Worm (Caenorhabditis elegans) whole organism, L4 larva: ENCODE measurements around the gene T03F6.3.

Experiments used
- D1046.2 ChIP-seq: fragments of 200-800 bp; sonication (Bioruptor generic); IDR thresholded peaks from 2 replicates; pipeline ENCODE4 v1.3.6; 2022; ENCODE audit warnings: missing genetic modification characterization, missing compliant biosample characterization
- F44E2.7 ChIP-seq: fragments of 200-800 bp; sonication (Bioruptor generic); IDR thresholded peaks from 2 replicates; pipeline ENCODE4 v2.1.2; 2022; ENCODE audit warnings: missing genetic modification characterization, missing compliant biosample characterization
- R02D3.7 ChIP-seq: fragments of 150-350 bp; sonication (generic microtip); optimal IDR thresholded peaks from 3 replicates; lab custom pipeline; 2014; ENCODE audit warnings: missing biosample characterization, missing genetic modification characterization
- T20F7.1 ChIP-seq: fragments of 200-800 bp; sonication (Bioruptor generic); optimal IDR thresholded peaks from 2 replicates; lab custom pipeline; 2018; ENCODE audit warnings: mild to moderate bottlenecking, missing genetic modification characterization, missing compliant biosample characterization
- T26A8.4 ChIP-seq: fragments of 200-800 bp; sonication (Bioruptor generic); IDR thresholded peaks from 2 replicates; pipeline ENCODE4 v1.3.6; 2022; ENCODE audit warnings: missing genetic modification characterization, missing compliant biosample characterization
- Y75B8A.6 ChIP-seq: fragments of 200-800 bp; sonication (Bioruptor generic); IDR thresholded peaks from 2 replicates; pipeline ENCODE4 v1.3.6; 2022; ENCODE audit warnings: missing genetic modification reagents, missing genetic modification characterization, missing compliant biosample characterization
- ZK337.2 ChIP-seq: fragments of 200-800 bp; sonication (Bioruptor generic); IDR thresholded peaks from 2 replicates; pipeline ENCODE4 v1.3.6; 2022; ENCODE audit warnings: missing genetic modification reagents, missing genetic modification characterization, missing compliant biosample characterization
- aha-1 ChIP-seq: fragments of 150-350 bp; peaks from one replicate; lab custom pipeline; 2014; ENCODE audit warnings: missing biosample characterization, missing genetic modification characterization
- ama-1 ChIP-seq: fragments of 150-350 bp; optimal IDR thresholded peaks from 2 replicates; lab custom pipeline; 2014; ENCODE audit warnings: inconsistent platforms, mixed read lengths
- ceh-44 ChIP-seq: fragments of 200-800 bp; sonication (Bioruptor generic); IDR thresholded peaks from 2 replicates; pipeline ENCODE4 v1.3.6; 2022; ENCODE audit warnings: missing genetic modification reagents, missing genetic modification characterization, missing compliant biosample characterization
- ceh-82 ChIP-seq: sonication (generic microtip); optimal IDR thresholded peaks from 2 replicates; lab custom pipeline; 2017; ENCODE audit warnings: missing biosample characterization, missing genetic modification characterization
- ces-1 ChIP-seq: fragments of 150-350 bp; sonication (generic microtip); optimal IDR thresholded peaks from 4 replicates; lab custom pipeline; 2014; ENCODE audit warnings: missing biosample characterization, missing genetic modification reagents, missing genetic modification characterization
- dmd-8 ChIP-seq: fragments of 200-800 bp; sonication (Bioruptor generic); IDR thresholded peaks from 2 replicates; pipeline ENCODE4 v1.3.6; 2022; ENCODE audit warnings: missing genetic modification characterization, missing compliant biosample characterization
- egl-27 ChIP-seq: sonication (generic microtip); optimal IDR thresholded peaks from 3 replicates; lab custom pipeline; 2017; ENCODE audit warnings: missing biosample characterization, missing genetic modification reagents, missing genetic modification characterization
- gei-8 ChIP-seq: fragments of 200-800 bp; sonication (Bioruptor generic); optimal IDR thresholded peaks from 2 replicates; lab custom pipeline; 2018; ENCODE audit warnings: mild to moderate bottlenecking, missing genetic modification characterization, missing compliant biosample characterization
- hif-1 ChIP-seq, 2 experiments: sonication (generic microtip); optimal IDR thresholded peaks; 2 replicates each; lab custom pipeline; 2016 to 2017; ENCODE audit warnings: missing compliant biosample characterization in 2 of 2, missing genetic modification characterization in 2 of 2, missing genetic modification reagents in 2 of 2, missing genotype in 2 of 2, mild to moderate bottlenecking in 1 of 2
- lin-1 ChIP-seq: fragments of 200-800 bp; sonication (Bioruptor generic); IDR thresholded peaks from 2 replicates; pipeline ENCODE4 v1.3.6; 2022; ENCODE audit warnings: missing genetic modification reagents, missing genetic modification characterization, missing compliant biosample characterization
- lin-13 ChIP-seq: fragments of 150-350 bp; optimal IDR thresholded peaks from 2 replicates; lab custom pipeline; 2014; ENCODE audit warnings: missing biosample characterization, missing genetic modification reagents, missing genetic modification characterization
- lin-39 ChIP-seq: fragments of 150-350 bp; optimal IDR thresholded peaks from 2 replicates; lab custom pipeline; 2014; ENCODE audit warnings: missing biosample characterization, missing genetic modification reagents, missing genetic modification characterization
- lir-3 ChIP-seq: sonication (generic microtip); optimal IDR thresholded peaks from 2 replicates; lab custom pipeline; 2016; ENCODE audit warnings: mild to moderate bottlenecking, missing genetic modification characterization, missing compliant biosample characterization
- mdl-1 ChIP-seq, 2 experiments: fragments of 150-350 bp in 1 of 2; sonication (generic microtip) in 1 of 2; optimal IDR thresholded peaks; 2 replicates each; lab custom pipeline; 2014 to 2017; ENCODE audit warnings: missing biosample characterization in 2 of 2, missing genetic modification characterization in 2 of 2
- mxl-2 ChIP-seq: fragments of 200-800 bp; sonication (Bioruptor generic); conservative IDR thresholded peaks from 2 replicates; pipeline ENCODE4 v1.3.6; 2022; ENCODE audit warnings: missing genetic modification reagents, missing genetic modification characterization, missing compliant biosample characterization
- nhr-102 ChIP-seq: sonication (generic microtip); optimal IDR thresholded peaks from 2 replicates; lab custom pipeline; 2016; ENCODE audit warnings: mild to moderate bottlenecking, missing genetic modification characterization, moderate library complexity, missing compliant biosample characterization
- nhr-237 ChIP-seq: sonication (generic microtip); optimal IDR thresholded peaks from 2 replicates; lab custom pipeline; 2017; ENCODE audit warnings: missing biosample characterization, missing genetic modification characterization
- nhr-28 ChIP-seq: fragments of 150-350 bp; optimal IDR thresholded peaks from 2 replicates; lab custom pipeline; 2014; ENCODE audit warnings: missing biosample characterization, missing genetic modification characterization
- nhr-42 ChIP-seq: fragments of 200-800 bp; sonication (Bioruptor generic); IDR thresholded peaks from 2 replicates; pipeline ENCODE4 v1.3.6; 2022; ENCODE audit warnings: missing genetic modification characterization, missing compliant biosample characterization
- nhr-6 ChIP-seq: fragments of 150-350 bp; optimal IDR thresholded peaks from 2 replicates; lab custom pipeline; 2014; ENCODE audit warnings: missing biosample characterization, missing genetic modification characterization
- nhr-76 ChIP-seq: fragments of 150-350 bp; optimal IDR thresholded peaks from 2 replicates; lab custom pipeline; 2014; ENCODE audit warnings: missing biosample characterization, missing genetic modification characterization
- pha-4 ChIP-seq, 2 experiments: fragments of 150-350 bp in 1 of 2; fragments of 200-800 bp in 1 of 2; sonication (Bioruptor generic) in 1 of 2; IDR thresholded peaks in 1 of 2; optimal IDR thresholded peaks in 1 of 2; 2 replicates each; pipeline versions ENCODE4 v1.3.6 to Lab custom; 2014 to 2022; ENCODE audit warnings: missing genetic modification characterization in 2 of 2, missing genetic modification reagents in 2 of 2, missing biosample characterization in 1 of 2, missing compliant biosample characterization in 1 of 2
- pqm-1 ChIP-seq: sonication (generic microtip); optimal IDR thresholded peaks from 2 replicates; lab custom pipeline; 2017; ENCODE audit warnings: missing biosample characterization, missing genetic modification characterization
- rbr-2 ChIP-seq: sonication (generic microtip); optimal IDR thresholded peaks from 2 replicates; lab custom pipeline; 2016; ENCODE audit warnings: missing genotype, missing genetic modification characterization, missing compliant biosample characterization
- saeg-2 ChIP-seq: fragments of 200-800 bp; sonication (Bioruptor generic); IDR thresholded peaks from 2 replicates; pipeline ENCODE4 v1.3.6; 2022; ENCODE audit warnings: missing genetic modification reagents, missing genetic modification characterization, missing compliant biosample characterization
- set-16 ChIP-seq: fragments of 200-800 bp; sonication (Bioruptor generic); IDR thresholded peaks from 2 replicates; pipeline ENCODE4 v1.3.6; 2022; ENCODE audit warnings: missing genetic modification reagents, missing genetic modification characterization, missing compliant biosample characterization
- spr-3 ChIP-seq: fragments of 200-800 bp; sonication (Bioruptor generic); optimal IDR thresholded peaks from 2 replicates; lab custom pipeline; 2018; ENCODE audit warnings: mild to moderate bottlenecking, missing genetic modification characterization, missing compliant biosample characterization
- tra-1 ChIP-seq: fragments of 200-800 bp; sonication (Bioruptor generic); IDR thresholded peaks from 2 replicates; pipeline ENCODE4 v1.3.6; 2022; ENCODE audit warnings: missing genetic modification reagents, missing genetic modification characterization, missing compliant biosample characterization
- zfp-2 ChIP-seq: sonication (generic microtip); optimal IDR thresholded peaks from 2 replicates; lab custom pipeline; 2016; ENCODE audit warnings: mild to moderate bottlenecking, missing genetic modification characterization, missing compliant biosample characterization
- zip-11 ChIP-seq: fragments of 200-800 bp; sonication (Bioruptor generic); IDR thresholded peaks from 2 replicates; pipeline ENCODE4 v1.3.6; 2022; ENCODE audit warnings: missing genetic modification characterization, missing compliant biosample characterization
- ztf-11 ChIP-seq: fragments of 150-350 bp; optimal IDR thresholded peaks from 2 replicates; lab custom pipeline; 2014; ENCODE audit warnings: missing biosample characterization, missing genetic modification characterization

T03F6.3 gene

DNA sequence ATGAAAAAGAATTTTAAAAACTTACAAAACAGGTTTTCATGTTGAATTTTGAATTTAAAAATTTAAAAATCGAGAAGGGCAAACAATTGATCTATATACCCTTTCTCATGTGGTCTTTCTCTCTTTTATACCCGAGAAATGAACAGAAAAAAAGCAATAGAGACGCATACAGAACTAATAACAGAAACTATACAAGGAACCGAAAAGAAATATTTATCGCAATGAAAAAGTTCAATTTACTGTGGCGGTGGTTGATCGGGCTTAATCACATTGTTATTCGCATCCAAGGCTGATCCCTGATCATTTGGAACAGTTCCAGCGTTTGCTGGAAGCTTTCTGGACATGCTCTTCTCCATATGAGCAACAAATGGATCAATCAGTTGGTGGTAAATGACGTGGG lies 11.0 kb upstream of the T03F6.3 start, which contains the start of gene T03F6.10:
Gene T03F6.10, minus strand, starts transcription at position 101 of the 400 bp plus-strand sequence.
- TF ChIP-seq gei-8 (GFP tag; lab: Kevin White, UChicago) (no peak), spr-3 (no peak), T20F7.1 (no peak), lin-13 (GFP tag; lab: Kevin White, UChicago) (no peak), set-16 (GFP tag; lab: Robert Waterston, UW) (no peak), nhr-102 (tag; lab: Kevin White, UChicago) (no peak), aha-1 (tag; lab: Kevin White, UChicago) (peak; percentile 44), nhr-42 (GFP tag; lab: Robert Waterston, UW) (no peak), ceh-82 (tag; lab: Kevin White, UChicago) (no peak)

DNA sequence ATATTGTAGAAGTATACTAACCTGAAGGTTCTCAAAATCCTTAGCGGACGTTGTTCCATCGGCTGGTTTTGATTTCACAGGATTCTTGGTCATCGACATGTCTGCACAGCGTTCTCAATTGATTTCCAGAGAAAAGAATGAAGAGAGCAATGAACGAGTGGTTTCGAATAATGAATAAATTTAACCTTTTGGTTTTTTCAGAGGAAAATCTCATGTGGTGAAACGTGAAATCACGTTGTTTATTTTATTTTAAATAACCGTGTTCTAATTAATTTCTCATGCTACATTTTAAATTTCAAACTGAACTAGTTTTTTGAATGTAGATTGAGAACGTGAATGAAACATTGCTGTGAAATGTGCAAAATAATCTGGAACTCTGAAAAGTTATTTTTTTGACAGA lies 9.0 kb upstream of the T03F6.3 start, which contains the start of gene T03F6.6:
Gene T03F6.6, minus strand, starts transcription at position 101 of the 400 bp plus-strand sequence.
- TF ChIP-seq nhr-237 (tag; lab: Kevin White, UChicago) (no peak), nhr-42 (GFP tag; lab: Robert Waterston, UW) (no peak), pha-4 (GFP tag; IDR thresholded peaks at IDR 0.05; lab: Robert Waterston, UW) (no peak), pha-4 (tag; optimal IDR thresholded peaks at IDR 0.05; lab: Kevin White, UChicago) (no peak), ceh-44 (GFP tag; lab: Robert Waterston, UW) (no peak), egl-27 (tag; lab: Kevin White, UChicago) (no peak), rbr-2 (tag; lab: Kevin White, UChicago) (no peak), ces-1 (GFP tag; lab: Kevin White, UChicago) (no peak), F44E2.7 (no peak), pqm-1 (no peak)

DNA sequence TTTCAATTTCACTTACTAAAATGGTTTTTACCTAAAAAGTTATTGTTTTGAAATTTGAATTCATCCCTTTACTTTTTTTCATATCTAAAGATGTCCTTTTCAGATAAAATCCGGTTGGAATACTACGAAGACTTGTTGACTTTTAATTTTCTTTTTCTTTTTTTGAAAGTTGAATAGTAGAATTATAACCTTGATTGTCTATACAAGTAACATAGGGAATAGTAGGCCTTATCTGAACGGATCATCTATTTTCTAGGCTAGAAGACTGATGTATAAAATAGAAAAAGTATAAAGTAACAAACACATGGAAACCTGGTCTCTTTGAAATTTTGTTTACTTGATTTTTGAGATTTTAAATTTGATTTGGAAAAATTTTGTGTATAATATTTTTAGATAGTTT lies 8.3 kb upstream of the T03F6.3 start:
- TF ChIP-seq tra-1 (GFP tag; lab: Robert Waterston, UW): no peak
- no peak for TF ChIP-seq ces-1 (GFP tag; lab: Kevin White, UChicago)
- TF ChIP-seq F44E2.7: no peak
- no peak for TF ChIP-seq set-16 (GFP tag; lab: Robert Waterston, UW)

DNA sequence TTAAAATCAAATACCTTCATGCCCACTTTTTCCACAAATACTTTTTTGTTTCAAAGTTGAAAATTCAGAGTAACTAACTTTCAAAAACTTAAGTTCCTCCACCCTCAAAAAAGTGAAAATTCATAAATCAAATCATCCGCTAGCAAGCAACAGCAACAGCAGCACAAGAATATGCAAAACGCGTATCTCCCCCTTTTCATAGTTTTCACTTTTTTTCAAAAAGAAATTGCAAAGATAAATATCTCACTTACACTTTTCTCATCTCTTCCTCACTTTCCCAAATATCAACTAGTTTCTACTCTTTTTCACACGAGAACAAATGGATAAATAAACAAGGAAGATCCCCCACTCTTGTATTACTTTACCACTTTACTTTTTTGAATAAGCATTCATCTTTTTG lies 7.5 kb upstream of the T03F6.3 start:
- TF ChIP-seq ztf-11 (no peak), lir-3 (no peak), R02D3.7 (tag; lab: Kevin White, UChicago) (no peak), ces-1 (GFP tag; lab: Kevin White, UChicago) (no peak), nhr-28 (tag; lab: Kevin White, UChicago) (no peak), hif-1 (tag; optimal IDR thresholded peaks at IDR 0.05; lab: Kevin White, UChicago) (no peak), lin-1 (GFP tag; lab: Robert Waterston, UW) (no peak), nhr-6 (no peak), saeg-2 (no peak), ZK337.2 (GFP tag; lab: Robert Waterston, UW) (no peak), T26A8.4 (GFP tag; lab: Robert Waterston, UW) (no peak), pha-4 (GFP tag; IDR thresholded peaks at IDR 0.05; lab: Robert Waterston, UW) (no peak), pha-4 (tag; optimal IDR thresholded peaks at IDR 0.05; lab: Kevin White, UChicago) (no peak), zfp-2 (tag; lab: Kevin White, UChicago) (no peak), zip-11 (GFP tag; lab: Robert Waterston, UW) (no peak), mdl-1 (tag; optimal IDR thresholded peaks at IDR 0.05; lab: Kevin White, UChicago) (no peak), Y75B8A.6 (GFP tag; lab: Robert Waterston, UW) (no peak), ama-1 (lab: Kevin White, UChicago) (no peak)

DNA sequence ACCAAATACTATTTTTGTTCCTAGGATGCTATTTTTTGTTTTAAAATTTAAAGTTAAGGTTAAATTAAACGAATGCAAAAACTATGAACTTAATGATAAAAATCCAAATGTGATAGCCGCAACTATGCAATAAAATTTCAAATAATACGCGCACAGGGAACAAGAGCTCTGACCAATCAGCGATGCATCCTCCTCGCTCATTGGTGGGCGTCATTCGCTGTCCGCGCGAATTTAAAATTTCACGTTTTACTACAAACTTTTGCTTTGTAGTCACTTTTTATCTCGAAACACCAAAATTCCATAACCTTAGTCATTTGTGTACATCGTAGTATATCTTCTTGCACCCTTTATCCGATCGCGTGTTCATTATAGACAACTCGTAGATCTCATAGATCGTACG lies 6.0 kb upstream of the T03F6.3 start:
- TF ChIP-seq D1046.2 (GFP tag; lab: Robert Waterston, UW): no peak
- TF ChIP-seq nhr-28 (tag; lab: Kevin White, UChicago): no peak
- TF ChIP-seq lir-3: no peak
- no peak for TF ChIP-seq lin-39
- TF ChIP-seq nhr-76 (tag; lab: Kevin White, UChicago): no peak
- no peak for TF ChIP-seq mxl-2 (GFP tag; lab: Robert Waterston, UW)
- no peak for TF ChIP-seq ceh-82 (tag; lab: Kevin White, UChicago)
- no peak for TF ChIP-seq zfp-2 (tag; lab: Kevin White, UChicago)
- no peak for TF ChIP-seq dmd-8
- no peak for TF ChIP-seq spr-3
- TF ChIP-seq ZK337.2 (GFP tag; lab: Robert Waterston, UW): no peak
